Fruit fly (Drosophila melanogaster) whole organism, adult: ENCODE results near the gene CG33252.

Experiments used
- CG11617 ChIP-seq: fragments of 200-800 bp; sonication (Bioruptor generic); optimal IDR thresholded peaks from 2 replicates; lab custom pipeline; 2017; ENCODE audit warnings: mild to moderate bottlenecking, missing biosample characterization, missing genetic modification reagents, missing genetic modification characterization
- CG33017 ChIP-seq: fragments of 200-800 bp; sonication (Bioruptor generic); optimal IDR thresholded peaks from 2 replicates; lab custom pipeline; 2018; ENCODE audit warnings: missing biosample characterization, mild to moderate bottlenecking, missing genetic modification characterization, moderate library complexity
- bab1 ChIP-seq: fragments of 200-800 bp; sonication (Bioruptor generic); optimal IDR thresholded peaks from 3 replicates; lab custom pipeline; 2019; ENCODE audit warnings: missing biosample characterization, mild to moderate bottlenecking, missing genetic modification characterization, moderate library complexity
- cnc ChIP-seq, 2 experiments: fragments of >200 bp; optimal IDR thresholded peaks; 2 replicates each; lab custom pipeline; 2017

- TF ChIP-seq CG33017 (tag; lab: Kevin White, UChicago) = no peak
- TF ChIP-seq CG11617 = no peak
- peak; percentile 33 for TF ChIP-seq bab1 (GFP tag; lab: Kevin White, UChicago)
- TF ChIP-seq cnc (optimal IDR thresholded peaks at IDR 0.05; lab: Kevin White, UChicago) = no peak
Observed at dm6 chrX:16884280-16884679, 12.7 kb downstream of the CG33252 start, which contains the start of the genes Nprl2 and Polr3I.
